Worm (Caenorhabditis elegans) whole organism, early embryonic: ENCODE measurements around the gene B0228.1.

Source experiments
- ama-1 ChIP-seq: fragments of 150-350 bp; optimal IDR thresholded peaks from 2 replicates; lab custom pipeline; 2014
- hmg-4 ChIP-seq: fragments of 200-800 bp; sonication (Bioruptor generic); optimal IDR thresholded peaks from 2 replicates; lab custom pipeline; 2018; ENCODE audit warnings: mild to moderate bottlenecking, missing genetic modification characterization, missing compliant biosample characterization

DNA sequence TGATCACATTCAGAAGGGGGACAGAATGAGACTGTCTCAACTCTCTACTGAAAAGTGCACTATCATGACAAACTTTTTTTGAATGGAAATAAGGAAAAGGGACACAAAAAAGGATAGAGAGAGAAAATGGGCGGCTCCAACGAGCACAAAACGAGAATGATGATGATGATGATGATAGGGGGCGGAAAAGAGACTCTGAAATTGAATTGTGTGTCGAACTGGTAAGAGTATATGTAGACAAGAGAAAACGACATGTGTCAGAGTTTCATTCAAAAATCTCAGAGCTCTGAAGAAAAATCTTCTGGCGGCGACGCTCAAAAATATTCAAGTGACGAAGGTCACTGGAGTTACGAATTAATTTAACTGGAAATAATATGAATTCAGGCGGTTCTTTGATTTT, 40.2 kb downstream of the B0228.1 start:
- no peak for TF ChIP-seq ama-1
- TF ChIP-seq hmg-4 (GFP tag; lab: Kevin White, UChicago) = no peak
